Worm (Caenorhabditis elegans) whole organism, young adult: Measurements from ENCODE around the gene dpy-19.

Source experiments
- C06A6.2 ChIP-seq: fragments of 200-800 bp; sonication (Bioruptor generic); conservative IDR thresholded peaks from 2 replicates; pipeline ENCODE4 v1.3.6; 2022; ENCODE audit warnings: missing genetic modification characterization, missing compliant biosample characterization
- C17E4.6 ChIP-seq: fragments of 200-800 bp; sonication (Bioruptor generic); IDR thresholded peaks from 2 replicates; pipeline ENCODE4 v1.3.6; 2022; ENCODE audit warnings: missing genetic modification reagents, missing genetic modification characterization, missing compliant biosample characterization
- F10E7.11 ChIP-seq: sonication (generic microtip); optimal IDR thresholded peaks from 2 replicates; lab custom pipeline; 2017; ENCODE audit warnings: mild to moderate bottlenecking, missing genetic modification characterization, moderate library complexity, missing compliant biosample characterization
- F22D6.2 ChIP-seq: sonication (generic microtip); optimal IDR thresholded peaks from 2 replicates; lab custom pipeline; 2016; ENCODE audit warnings: mild to moderate bottlenecking, missing genetic modification characterization, missing compliant biosample characterization
- F33H1.4 ChIP-seq: fragments of 200-800 bp; sonication (Bioruptor generic); IDR thresholded peaks from 2 replicates; pipeline ENCODE4 v1.3.6; 2022; ENCODE audit warnings: missing genetic modification reagents, missing genetic modification characterization, missing compliant biosample characterization
- F52B5.7 ChIP-seq: sonication (generic microtip); optimal IDR thresholded peaks from 2 replicates; lab custom pipeline; 2016; ENCODE audit warnings: mild to moderate bottlenecking, missing genetic modification characterization, missing compliant biosample characterization
- F57C9.4 ChIP-seq: sonication (generic microtip); optimal IDR thresholded peaks from 2 replicates; lab custom pipeline; 2017; ENCODE audit warnings: mild to moderate bottlenecking, missing genetic modification characterization, missing compliant biosample characterization
- T07F8.4 ChIP-seq: sonication (generic microtip); optimal IDR thresholded peaks from 2 replicates; lab custom pipeline; 2016; ENCODE audit warnings: mild to moderate bottlenecking, missing genetic modification characterization, moderate library complexity, missing compliant biosample characterization
- Y53F4B.3 ChIP-seq: fragments of 200-800 bp; sonication (Bioruptor generic); IDR thresholded peaks from 2 replicates; pipeline ENCODE4 v1.3.6; 2022; ENCODE audit warnings: missing genetic modification reagents, missing genetic modification characterization, missing compliant biosample characterization
- Y56A3A.18 ChIP-seq: fragments of 200-800 bp; sonication (Bioruptor generic); IDR thresholded peaks from 2 replicates; pipeline ENCODE4 v1.3.6; 2022; ENCODE audit warnings: missing genetic modification reagents, missing genetic modification characterization, missing compliant biosample characterization
- aptf-2 ChIP-seq: fragments of 200-800 bp; sonication (Bioruptor generic); conservative IDR thresholded peaks from 2 replicates; pipeline ENCODE4 v1.3.6; 2022; ENCODE audit warnings: missing genetic modification reagents, missing genetic modification characterization, missing compliant biosample characterization
- atf-7 ChIP-seq: sonication (generic microtip); optimal IDR thresholded peaks from 2 replicates; lab custom pipeline; 2017; ENCODE audit warnings: mild to moderate bottlenecking, missing genetic modification characterization, missing compliant biosample characterization
- attf-5 ChIP-seq: fragments of 200-800 bp; sonication (Bioruptor generic); optimal IDR thresholded peaks from 2 replicates; lab custom pipeline; 2018; ENCODE audit warnings: mild to moderate bottlenecking, missing genetic modification characterization, missing compliant biosample characterization
- bed-1 ChIP-seq: fragments of 200-800 bp; sonication (Bioruptor generic); IDR thresholded peaks from 2 replicates; pipeline ENCODE4 v1.3.6; 2022; ENCODE audit warnings: missing genetic modification reagents, missing genetic modification characterization, missing compliant biosample characterization
- bed-2 ChIP-seq: fragments of 200-800 bp; sonication (Bioruptor generic); IDR thresholded peaks from 2 replicates; pipeline ENCODE4 v1.3.6; 2022; ENCODE audit warnings: missing genetic modification reagents, missing genetic modification characterization, missing compliant biosample characterization
- cebp-1 ChIP-seq, 2 experiments: fragments of 200-800 bp in 1 of 2; sonication (Bioruptor generic) in 1 of 2; sonication (generic microtip) in 1 of 2; IDR thresholded peaks in 1 of 2; optimal IDR thresholded peaks in 1 of 2; 2 replicates each; pipeline versions ENCODE4 v1.3.6 to Lab custom; 2017 to 2022; ENCODE audit warnings: missing compliant biosample characterization in 2 of 2, missing genetic modification characterization in 2 of 2, mild to moderate bottlenecking in 1 of 2, missing genetic modification reagents in 1 of 2, moderate library complexity in 1 of 2
- cebp-2 ChIP-seq: fragments of 200-800 bp; sonication (Bioruptor generic); IDR thresholded peaks from 2 replicates; pipeline ENCODE4 v1.3.6; 2022; ENCODE audit warnings: missing genetic modification characterization, missing compliant biosample characterization
- ceh-27 ChIP-seq: fragments of 200-800 bp; sonication (Bioruptor generic); optimal IDR thresholded peaks from 2 replicates; lab custom pipeline; 2018; ENCODE audit warnings: mild to moderate bottlenecking, missing genetic modification characterization, moderate library complexity, missing compliant biosample characterization
- ceh-40 ChIP-seq: fragments of 200-800 bp; sonication (Bioruptor generic); IDR thresholded peaks from 2 replicates; pipeline ENCODE4 v1.3.6; 2022; ENCODE audit warnings: missing genetic modification characterization, missing compliant biosample characterization
- dox-1 ChIP-seq: fragments of 200-800 bp; sonication (Bioruptor generic); IDR thresholded peaks from 2 replicates; pipeline ENCODE4 v1.3.6; 2022; ENCODE audit warnings: missing genetic modification reagents, missing genetic modification characterization, missing compliant biosample characterization
- egl-44 ChIP-seq: fragments of 200-800 bp; sonication (Bioruptor generic); IDR thresholded peaks from 2 replicates; pipeline ENCODE4 v1.3.6; 2022; ENCODE audit warnings: missing genetic modification reagents, missing genetic modification characterization, missing compliant biosample characterization
- ekl-4 ChIP-seq: fragments of 200-800 bp; sonication (Bioruptor generic); IDR thresholded peaks from 2 replicates; pipeline ENCODE4 v1.3.6; 2022; ENCODE audit warnings: missing genetic modification reagents, missing genetic modification characterization, missing compliant biosample characterization
- fkh-3 ChIP-seq: sonication (generic microtip); optimal IDR thresholded peaks from 2 replicates; lab custom pipeline; 2016; ENCODE audit warnings: mild to moderate bottlenecking, missing genetic modification characterization, missing compliant biosample characterization
- hlh-12 ChIP-seq: sonication (generic microtip); optimal IDR thresholded peaks from 2 replicates; lab custom pipeline; 2016; ENCODE audit warnings: missing genetic modification characterization, missing compliant biosample characterization
- hlh-26 ChIP-seq: fragments of 200-800 bp; sonication (Bioruptor generic); conservative IDR thresholded peaks from 2 replicates; pipeline ENCODE4 v1.3.6; 2022; ENCODE audit warnings: missing genetic modification reagents, missing genetic modification characterization, missing compliant biosample characterization
- hrde-1 ChIP-seq: sonication (generic microtip); optimal IDR thresholded peaks from 2 replicates; lab custom pipeline; 2016; ENCODE audit warnings: missing genetic modification characterization, mild to moderate bottlenecking, missing compliant biosample characterization, moderate library complexity, missing genotype, missing genetic modification reagents, borderline replicate concordance
- hsf-1 ChIP-seq: fragments of 200-800 bp; sonication (Bioruptor generic); IDR thresholded peaks from 2 replicates; pipeline ENCODE4 v1.3.6; 2022; ENCODE audit warnings: missing genetic modification reagents, missing genetic modification characterization, missing compliant biosample characterization
- lag-1 ChIP-seq: fragments of 200-800 bp; sonication (Bioruptor generic); IDR thresholded peaks from 2 replicates; pipeline ENCODE4 v1.3.6; 2022; ENCODE audit warnings: missing genetic modification reagents, missing genetic modification characterization, missing compliant biosample characterization
- let-526 ChIP-seq: fragments of 200-800 bp; sonication (Bioruptor generic); IDR thresholded peaks from 2 replicates; pipeline ENCODE4 v1.3.6; 2022; ENCODE audit warnings: missing genetic modification reagents, missing genetic modification characterization, missing compliant biosample characterization
- lin-26 ChIP-seq: fragments of 200-800 bp; sonication (Bioruptor generic); IDR thresholded peaks from 2 replicates; pipeline ENCODE4 v1.3.6; 2022; ENCODE audit warnings: missing genetic modification reagents, missing genetic modification characterization, missing compliant biosample characterization
- lin-35 ChIP-seq, 3 experiments: fragments of 150-350 bp in 2 of 3; sonication (generic microtip) in 1 of 3; optimal IDR thresholded peaks; 2 replicates each; lab custom pipeline; 2014 to 2018; ENCODE audit warnings: missing biosample characterization in 3 of 3, missing genetic modification characterization in 3 of 3, missing genetic modification reagents in 3 of 3
- lin-40 ChIP-seq: sonication (generic microtip); optimal IDR thresholded peaks from 2 replicates; lab custom pipeline; 2016; ENCODE audit warnings: missing genetic modification characterization, mild to moderate bottlenecking, missing compliant biosample characterization, missing genotype, missing genetic modification reagents
- lin-54 ChIP-seq: fragments of 200-800 bp; sonication (Bioruptor generic); optimal IDR thresholded peaks from 2 replicates; lab custom pipeline; 2018; ENCODE audit warnings: mild to moderate bottlenecking, missing genetic modification characterization, missing compliant biosample characterization
- lsl-1 ChIP-seq: fragments of 200-800 bp; sonication (Bioruptor generic); optimal IDR thresholded peaks from 2 replicates; lab custom pipeline; 2018; ENCODE audit warnings: mild to moderate bottlenecking, missing genetic modification characterization, moderate library complexity, missing compliant biosample characterization
- madf-10 ChIP-seq: sonication (generic microtip); optimal IDR thresholded peaks from 2 replicates; lab custom pipeline; 2016; ENCODE audit warnings: mild to moderate bottlenecking, missing genetic modification characterization, missing compliant biosample characterization
- mel-28 ChIP-seq: sonication (generic microtip); optimal IDR thresholded peaks from 2 replicates; lab custom pipeline; 2016; ENCODE audit warnings: borderline replicate concordance, mild to moderate bottlenecking, missing genetic modification characterization, missing compliant biosample characterization
- mes-4 ChIP-seq: sonication (generic microtip); optimal IDR thresholded peaks from 2 replicates; lab custom pipeline; 2016; ENCODE audit warnings: missing genotype, missing genetic modification characterization, missing compliant biosample characterization
- rpc-1 ChIP-seq, 2 experiments: fragments of 150-350 bp in 1 of 2; sonication (generic microtip) in 1 of 2; optimal IDR thresholded peaks; 2 replicates each; lab custom pipeline; 2014 to 2018; ENCODE audit warnings: missing biosample characterization in 1 of 2, missing genetic modification characterization in 1 of 2, missing genetic modification reagents in 1 of 2, missing genotype in 1 of 2
- sea-2 ChIP-seq: fragments of 200-800 bp; sonication (Bioruptor generic); IDR thresholded peaks from 2 replicates; pipeline ENCODE4 v1.3.6; 2022; ENCODE audit warnings: missing genetic modification characterization, missing compliant biosample characterization
- snpc-4 ChIP-seq, 5 experiments: fragments of 150-350 bp in 1 of 5; sonication (generic microtip) in 4 of 5; optimal IDR thresholded peaks; 2 replicates each; lab custom pipeline; 2014 to 2018; ENCODE audit warnings: missing genetic modification characterization in 5 of 5, missing biosample characterization in 3 of 5, antibody characterized with exemption in 2 of 5, mild to moderate bottlenecking in 2 of 5, missing compliant biosample characterization in 2 of 5, missing genotype in 2 of 5, moderate library complexity in 2 of 5, missing genetic modification reagents in 1 of 5
- somi-1 ChIP-seq: fragments of 200-800 bp; sonication (Bioruptor generic); optimal IDR thresholded peaks from 2 replicates; lab custom pipeline; 2018; ENCODE audit warnings: mild to moderate bottlenecking, missing genetic modification characterization, missing compliant biosample characterization
- unc-130 ChIP-seq: sonication (generic microtip); optimal IDR thresholded peaks from 2 replicates; lab custom pipeline; 2016; ENCODE audit warnings: missing genetic modification reagents, missing genetic modification characterization, missing compliant biosample characterization
- unc-62 ChIP-seq: fragments of 150-350 bp; optimal IDR thresholded peaks from 2 replicates; lab custom pipeline; 2014; ENCODE audit warnings: missing biosample characterization, missing genetic modification reagents, missing genetic modification characterization
- xnd-1 ChIP-seq: sonication (generic microtip); optimal IDR thresholded peaks from 2 replicates; lab custom pipeline; 2016; ENCODE audit warnings: missing genotype, missing genetic modification reagents, missing genetic modification characterization, missing compliant biosample characterization
- ztf-18 ChIP-seq: sonication (generic microtip); optimal IDR thresholded peaks from 2 replicates; lab custom pipeline; 2016; ENCODE audit warnings: missing genotype, mild to moderate bottlenecking, missing genetic modification characterization, missing compliant biosample characterization
- ztf-26 ChIP-seq: sonication (generic microtip); optimal IDR thresholded peaks from 2 replicates; lab custom pipeline; 2017; ENCODE audit warnings: missing genetic modification characterization, missing compliant biosample characterization
- ztf-28 ChIP-seq: fragments of 200-800 bp; sonication (Bioruptor generic); IDR thresholded peaks from 2 replicates; pipeline ENCODE4 v1.3.6; 2022; ENCODE audit warnings: missing genetic modification reagents, missing genetic modification characterization, missing compliant biosample characterization
- ztf-6 ChIP-seq: fragments of 200-800 bp; sonication (Bioruptor generic); IDR thresholded peaks from 2 replicates; pipeline ENCODE4 v1.3.6; 2022; ENCODE audit warnings: missing genetic modification reagents, missing genetic modification characterization, missing compliant biosample characterization

Gene dpy-19

DNA sequence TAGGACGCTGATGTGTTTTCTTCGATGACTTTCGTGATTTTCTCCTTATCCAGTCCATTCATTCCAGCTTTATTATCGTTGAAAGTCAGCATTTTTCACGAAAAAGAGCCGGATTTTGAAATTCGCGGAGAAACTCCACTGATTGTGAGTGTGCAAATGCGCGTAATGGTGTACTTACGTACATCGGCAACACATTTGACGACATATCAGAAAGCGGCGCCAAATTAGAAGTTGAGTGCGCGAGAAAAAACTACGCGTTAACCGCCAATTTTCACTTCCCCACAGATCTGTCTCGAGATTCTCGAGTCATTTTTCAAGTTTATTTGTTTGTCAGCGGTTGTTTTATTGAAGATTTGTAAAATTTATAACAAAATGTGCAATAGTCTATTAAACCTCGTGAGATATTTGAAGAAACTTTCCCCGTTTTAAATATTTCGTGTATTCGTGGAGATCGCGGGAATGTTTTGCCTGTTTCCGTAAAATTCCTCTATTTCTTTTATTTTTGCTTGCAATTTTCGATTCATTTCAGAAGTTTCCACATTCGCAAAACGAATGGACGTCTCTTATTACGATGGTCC, 38.8 kb downstream of the dpy-19 start, which contains the start of the genes polk-1 and gpr-1 (continued):
- no peak for TF ChIP-seq T07F8.4 (tag; lab: Kevin White, UChicago)
- no peak for TF ChIP-seq ceh-27 (GFP tag; lab: Kevin White, UChicago)
- peak in 1 of 3 experiments; percentile 65 for TF ChIP-seq lin-35 (GFP tag; optimal IDR thresholded peaks at IDR 0.05; lab: Kevin White, UChicago)
- TF ChIP-seq cebp-2 (GFP tag; lab: Robert Waterston, UW), result no peak
- TF ChIP-seq dox-1 (GFP tag; lab: Robert Waterston, UW), result peak; percentile 74
- no peak for TF ChIP-seq F22D6.2 (tag; lab: Kevin White, UChicago)
- no peak for TF ChIP-seq Y53F4B.3
- TF ChIP-seq ztf-26 (tag; lab: Kevin White, UChicago), result no peak
- TF ChIP-seq somi-1 (GFP tag; lab: Kevin White, UChicago), result no peak
- TF ChIP-seq madf-10 (tag; lab: Kevin White, UChicago), result no peak
- TF ChIP-seq cebp-1 (GFP tag; IDR thresholded peaks at IDR 0.05; lab: Robert Waterston, UW), result no peak
- no peak for TF ChIP-seq cebp-1 (tag; optimal IDR thresholded peaks at IDR 0.05; lab: Kevin White, UChicago)
- no peak for TF ChIP-seq sea-2 (GFP tag; lab: Robert Waterston, UW)
- no peak for TF ChIP-seq let-526 (GFP tag; lab: Robert Waterston, UW)
- no peak for TF ChIP-seq Y56A3A.18 (GFP tag; lab: Robert Waterston, UW)
- TF ChIP-seq attf-5 (GFP tag; lab: Kevin White, UChicago), result no peak
- TF ChIP-seq hrde-1 (tag; lab: Kevin White, UChicago), result no peak
- no peak for TF ChIP-seq aptf-2 (GFP tag; lab: Robert Waterston, UW)
- TF ChIP-seq atf-7 (tag; lab: Kevin White, UChicago), result no peak
- TF ChIP-seq F33H1.4, result peak; percentile 69
- TF ChIP-seq F57C9.4 (tag; lab: Kevin White, UChicago), result no peak
- no peak for TF ChIP-seq C17E4.6
- TF ChIP-seq mes-4, result no peak
- no peak for TF ChIP-seq F10E7.11 (tag; lab: Kevin White, UChicago)
- TF ChIP-seq ekl-4 (GFP tag; lab: Robert Waterston, UW), result 0 out of 2 replicates have a peak, but pooled peaks have one; percentile 16
- no peak for TF ChIP-seq snpc-4 (GFP tag; optimal IDR thresholded peaks at IDR 0.05; lab: Kevin White, UChicago)
- TF ChIP-seq snpc-4 (tag; optimal IDR thresholded peaks at IDR 0.05; lab: Kevin White, UChicago), result no peak
- peak; percentile 78 for TF ChIP-seq hsf-1 (GFP tag; lab: Robert Waterston, UW)
- no peak for TF ChIP-seq bed-2 (GFP tag; lab: Robert Waterston, UW)
- no peak for TF ChIP-seq hlh-26 (GFP tag; lab: Robert Waterston, UW)
- no peak for TF ChIP-seq hlh-12
- TF ChIP-seq lin-40 (tag; lab: Kevin White, UChicago), result no peak
- no peak for TF ChIP-seq lag-1
- TF ChIP-seq mel-28 (tag; lab: Kevin White, UChicago), result no peak
- no peak for TF ChIP-seq lin-26
- no peak for TF ChIP-seq fkh-3 (tag; lab: Kevin White, UChicago)
- TF ChIP-seq egl-44 (GFP tag; lab: Robert Waterston, UW), result no peak
- TF ChIP-seq C06A6.2 (GFP tag; lab: Robert Waterston, UW), result no peak
- TF ChIP-seq ztf-6 (GFP tag; lab: Robert Waterston, UW), result no peak
- TF ChIP-seq unc-130, result no peak
- no peak for TF ChIP-seq rpc-1 (optimal IDR thresholded peaks at IDR 0.05; lab: Kevin White, UChicago)
- TF ChIP-seq rpc-1 (tag; optimal IDR thresholded peaks at IDR 0.05; lab: Kevin White, UChicago), result no peak
- TF ChIP-seq ceh-40, result no peak
- TF ChIP-seq ztf-28 (GFP tag; lab: Robert Waterston, UW), result no peak
- TF ChIP-seq unc-62 (GFP tag; lab: Kevin White, UChicago), result no peak
- TF ChIP-seq ztf-18 (tag; lab: Kevin White, UChicago), result no peak
- peak; percentile 70 for TF ChIP-seq xnd-1 (tag; lab: Kevin White, UChicago)
- no peak for TF ChIP-seq F52B5.7
- no peak for TF ChIP-seq bed-1 (GFP tag; lab: Robert Waterston, UW)
- peak; percentile 61 for TF ChIP-seq lsl-1 (GFP tag; lab: Kevin White, UChicago)
- TF ChIP-seq lin-54 (GFP tag; lab: Kevin White, UChicago), result peak; percentile 59
